Fruit fly (Drosophila melanogaster): ENCODE results near the gene Ack.
A peak's percentile ranks its signal among the peaks of the same experiment; 100 is the strongest.

Ack gene

dm6 chr3L:4099194-4099593, 8.8 kb upstream of the Ack start (continued):
- TF ChIP-seq phol (tag; optimal IDR thresholded peaks at IDR 0.05), result no peak

- TF ChIP-seq dysf (GFP tag; IDR thresholded peaks at IDR 0.05) (no peak; the same call in 2 of the 3 replicates), CG18599 (GFP tag; optimal IDR thresholded peaks at IDR 0.05) (peak; percentile 35), maf-S (GFP tag; optimal IDR thresholded peaks at IDR 0.05) (no peak), CG12659 (GFP tag; optimal IDR thresholded peaks at IDR 0.05) (peak; percentile 11), bcd (GFP tag; optimal IDR thresholded peaks at IDR 0.05) (no peak), Hmx (GFP tag; optimal IDR thresholded peaks at IDR 0.05) (no peak), dimm (GFP tag; IDR thresholded peaks at IDR 0.05) (no peak), CG2678 (tag; optimal IDR thresholded peaks at IDR 0.05) (peak; percentile 33), gt (GFP tag; IDR thresholded peaks at IDR 0.05) (no peak), gcm (GFP tag; optimal IDR thresholded peaks at IDR 0.05) (no peak), Abd-B (GFP tag; optimal IDR thresholded peaks at IDR 0.05) (no peak), stc (GFP tag; IDR thresholded peaks at IDR 0.05) (no peak; the same call in 1 of the 2 replicates), CG11247 (GFP tag; IDR thresholded peaks at IDR 0.05) (no peak), Sox100B (GFP tag; optimal IDR thresholded peaks at IDR 0.05) (no peak), scrt (GFP tag; optimal IDR thresholded peaks at IDR 0.05) (peak; percentile 52), CG15601 (tag; optimal IDR thresholded peaks at IDR 0.05) (peak; percentile 16), prd (optimal IDR thresholded peaks at IDR 0.05) (no peak), prd (GFP tag; IDR thresholded peaks at IDR 0.05) (no peak), sug (tag; optimal IDR thresholded peaks at IDR 0.05) (peak; percentile 43), CG9609 (GFP tag; optimal IDR thresholded peaks at IDR 0.05) (no peak), CG1233 (GFP tag; optimal IDR thresholded peaks at IDR 0.05) (no peak), CG8359 (GFP tag; optimal IDR thresholded peaks at IDR 0.05; ENCODE audit: borderline replicate concordance) (no peak), sens-2 (GFP tag; IDR thresholded peaks at IDR 0.05) (no peak), CG4707 (GFP tag; optimal IDR thresholded peaks at IDR 0.05) (no peak), CG15269 (tag; optimal IDR thresholded peaks at IDR 0.05) (no peak), z (GFP tag; IDR thresholded peaks at IDR 0.05) (no peak), CG3838 (GFP tag; optimal IDR thresholded peaks at IDR 0.05) (no peak), CG7839 (tag; optimal IDR thresholded peaks at IDR 0.05) (peak; percentile 4), H15 (GFP tag; IDR thresholded peaks at IDR 0.05) (no peak), Elba2 (GFP tag; optimal IDR thresholded peaks at IDR 0.05) (peak; percentile 84), Dp (GFP tag; optimal IDR thresholded peaks at IDR 0.05) (peak; percentile 72), Fer1 (GFP tag; optimal IDR thresholded peaks at IDR 0.05) (peak; percentile 72), CG3163 (GFP tag; optimal IDR thresholded peaks at IDR 0.05) (peak; percentile 31), CG1792 (GFP tag; optimal IDR thresholded peaks at IDR 0.05) (no peak), jigr1 (GFP tag; IDR thresholded peaks at IDR 0.05) (no peak), BtbVII (GFP tag; optimal IDR thresholded peaks at IDR 0.05) (peak; percentile 79), az2 (GFP tag; optimal IDR thresholded peaks at IDR 0.05) (no peak), abd-A (tag; optimal IDR thresholded peaks at IDR 0.05) (peak; percentile 66), CG43689 (GFP tag; IDR thresholded peaks at IDR 0.05) (no peak), E2f2 (GFP tag; IDR thresholded peaks at IDR 0.05) (peak; percentile 81), btn (GFP tag; optimal IDR thresholded peaks at IDR 0.05) (no peak), Atf3 (GFP tag; optimal IDR thresholded peaks at IDR 0.05) (no peak), aop (GFP tag; IDR thresholded peaks at IDR 0.05) (no peak), grn (GFP tag; optimal IDR thresholded peaks at IDR 0.05) (no peak), Mes4 (GFP tag; optimal IDR thresholded peaks at IDR 0.05) (no peak), CG12071 (GFP tag; optimal IDR thresholded peaks at IDR 0.05) (peak; percentile 61), CG8290 (GFP tag; optimal IDR thresholded peaks at IDR 0.05) (no peak), CG8290 (tag; optimal IDR thresholded peaks at IDR 0.05) (peak in 1 of 2 experiments; percentile 55)
Measured at dm6 chr3L:4102496-4103257, 5.3 kb upstream of the Ack start, which contains the start of gene CG14995. Gene CG14995, minus strand, starts transcription at chr3L:4103256.

All from whole organism, embryonic.